Worm (Caenorhabditis elegans): ENCODE data around the gene F40F12.3.

Gene F40F12.3

ce11 chrIII:9922874-9923273 lies 2.2 kb upstream of the F40F12.3 start, which contains the start of gene cbp-2:
Gene cbp-2, plus strand, starts transcription at chrIII:9923174.
- TF ChIP-seq hmbx-1 (tag; optimal IDR thresholded peaks at IDR 0.05) = no peak
- TF ChIP-seq aly-1 (tag; optimal IDR thresholded peaks at IDR 0.05) = no peak
- no peak for TF ChIP-seq ceh-13 (GFP tag; optimal IDR thresholded peaks at IDR 0.05)
- TF ChIP-seq flt-1 (GFP tag; IDR thresholded peaks at IDR 0.05) = no peak
- TF ChIP-seq B0310.2 (tag; optimal IDR thresholded peaks at IDR 0.05) = no peak
- no peak for TF ChIP-seq tra-4 (tag; optimal IDR thresholded peaks at IDR 0.05)
- TF ChIP-seq ets-7 (tag; optimal IDR thresholded peaks at IDR 0.05) = no peak
- no peak for TF ChIP-seq hnd-1 (tag; optimal IDR thresholded peaks at IDR 0.05)
- no peak for TF ChIP-seq tbx-37 (GFP tag; conservative IDR thresholded peaks at IDR 0.05)
- TF ChIP-seq tbx-11 (GFP tag; IDR thresholded peaks at IDR 0.05) = no peak
- no peak for TF ChIP-seq F13C5.2 (tag; optimal IDR thresholded peaks at IDR 0.05)
- no peak for TF ChIP-seq ama-1 (optimal IDR thresholded peaks at IDR 0.05)
- no peak for TF ChIP-seq scrt-1 (GFP tag; IDR thresholded peaks at IDR 0.05)

DNA sequence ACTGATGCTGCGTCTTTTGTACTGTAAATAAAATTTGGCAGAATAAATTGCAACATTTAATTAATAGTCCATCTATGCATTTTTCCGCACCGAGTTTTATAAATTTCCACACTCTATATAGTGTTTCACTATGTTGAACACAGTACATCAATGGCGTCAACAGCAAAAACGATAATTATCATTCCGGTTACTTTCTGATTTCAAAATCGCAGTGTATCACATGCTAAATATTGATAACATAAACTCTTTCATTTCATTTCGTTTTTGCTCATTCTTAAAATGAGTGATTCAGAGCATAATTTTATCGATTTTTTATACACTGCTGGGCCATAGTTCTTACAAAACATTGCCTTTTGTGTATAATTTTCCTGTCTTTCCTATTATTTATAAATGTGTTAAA lies 1.6 kb upstream of the F40F12.3 start:
- TF ChIP-seq hmbx-1 (tag; optimal IDR thresholded peaks at IDR 0.05) (no peak), B0310.2 (tag; optimal IDR thresholded peaks at IDR 0.05) (no peak), flt-1 (GFP tag; IDR thresholded peaks at IDR 0.05) (no peak), scrt-1 (GFP tag; IDR thresholded peaks at IDR 0.05) (no peak), tbx-11 (GFP tag; IDR thresholded peaks at IDR 0.05) (no peak), aly-1 (tag; optimal IDR thresholded peaks at IDR 0.05) (no peak)

DNA sequence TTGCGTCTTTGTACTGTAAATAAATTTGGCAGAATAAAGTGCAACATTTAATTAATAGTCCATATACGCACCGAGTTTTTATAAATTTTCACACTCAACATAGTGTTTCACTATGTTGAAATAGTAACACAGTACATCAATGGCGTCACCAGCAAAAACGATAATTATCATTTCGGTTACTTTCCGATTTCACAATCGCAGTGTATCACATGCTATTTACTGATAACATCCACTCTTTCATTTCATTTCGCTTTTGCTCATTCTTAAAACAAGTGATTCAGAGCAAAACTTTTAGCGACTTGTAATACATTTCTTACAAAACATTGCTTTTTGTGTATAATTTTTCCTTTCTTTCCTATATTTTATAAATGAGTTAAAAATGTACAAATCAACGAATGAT lies 6.9 kb downstream of the F40F12.3 start, which contains the start of gene cbp-3:
Gene cbp-3, plus strand, starts transcription at position 272 of the 400 bp plus-strand sequence.
- TF ChIP-seq aly-1 (tag; optimal IDR thresholded peaks at IDR 0.05) (no peak), ama-1 (optimal IDR thresholded peaks at IDR 0.05) (no peak), ceh-36 (tag; optimal IDR thresholded peaks at IDR 0.05) (no peak), ets-7 (tag; optimal IDR thresholded peaks at IDR 0.05) (no peak), tbx-37 (GFP tag; conservative IDR thresholded peaks at IDR 0.05) (no peak), pes-1 (GFP tag; IDR thresholded peaks at IDR 0.05) (no peak), hnd-1 (tag; optimal IDR thresholded peaks at IDR 0.05) (no peak), hmg-4 (GFP tag; optimal IDR thresholded peaks at IDR 0.05) (no peak), flt-1 (GFP tag; IDR thresholded peaks at IDR 0.05) (no peak), sea-1 (GFP tag; conservative IDR thresholded peaks at IDR 0.05) (no peak), tbx-11 (GFP tag; IDR thresholded peaks at IDR 0.05) (no peak), B0310.2 (tag; optimal IDR thresholded peaks at IDR 0.05) (no peak), hmbx-1 (tag; optimal IDR thresholded peaks at IDR 0.05) (no peak), F13C5.2 (tag; optimal IDR thresholded peaks at IDR 0.05) (no peak), ceh-13 (GFP tag; optimal IDR thresholded peaks at IDR 0.05) (no peak), tra-4 (tag; optimal IDR thresholded peaks at IDR 0.05) (no peak), scrt-1 (GFP tag; IDR thresholded peaks at IDR 0.05) (no peak)

DNA sequence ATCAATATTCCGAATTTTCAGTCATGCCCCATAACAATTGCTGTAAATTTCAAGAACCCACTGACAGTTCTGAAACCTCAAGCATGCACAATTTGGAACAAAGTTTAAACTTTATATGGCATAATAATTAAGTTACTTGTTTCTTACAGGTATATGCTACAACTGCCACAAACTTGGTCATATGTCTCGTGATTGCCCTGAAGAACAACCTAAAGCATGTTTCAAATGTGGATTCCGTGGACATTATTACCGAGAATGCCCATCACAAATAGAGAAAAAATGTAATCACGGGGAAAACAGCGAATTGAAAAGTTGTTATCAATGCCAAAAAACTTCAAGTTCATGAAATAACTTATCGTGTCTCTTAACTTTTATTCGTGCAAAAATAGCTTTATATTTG lies 7.7 kb downstream of the F40F12.3 start:
- TF ChIP-seq ceh-13 (GFP tag; optimal IDR thresholded peaks at IDR 0.05) (no peak), ceh-36 (tag; optimal IDR thresholded peaks at IDR 0.05) (no peak)

- no peak for TF ChIP-seq tbx-11 (GFP tag; IDR thresholded peaks at IDR 0.05)
- TF ChIP-seq ama-1 (optimal IDR thresholded peaks at IDR 0.05) = no peak
- TF ChIP-seq aly-1 (tag; optimal IDR thresholded peaks at IDR 0.05) = no peak
- no peak for TF ChIP-seq scrt-1 (GFP tag; IDR thresholded peaks at IDR 0.05)
- TF ChIP-seq hmg-4 (GFP tag; optimal IDR thresholded peaks at IDR 0.05) = no peak
- TF ChIP-seq tbx-37 (GFP tag; conservative IDR thresholded peaks at IDR 0.05) = no peak
- no peak for TF ChIP-seq F13C5.2 (tag; optimal IDR thresholded peaks at IDR 0.05)
- TF ChIP-seq sea-1 (GFP tag; conservative IDR thresholded peaks at IDR 0.05) = no peak
- TF ChIP-seq B0310.2 (tag; optimal IDR thresholded peaks at IDR 0.05) = no peak
- TF ChIP-seq ceh-13 (GFP tag; optimal IDR thresholded peaks at IDR 0.05) = no peak
- TF ChIP-seq flt-1 (GFP tag; IDR thresholded peaks at IDR 0.05) = no peak
- TF ChIP-seq hmbx-1 (tag; optimal IDR thresholded peaks at IDR 0.05) = no peak
- no peak for TF ChIP-seq pes-1 (GFP tag; IDR thresholded peaks at IDR 0.05)
- no peak for TF ChIP-seq ceh-36 (tag; optimal IDR thresholded peaks at IDR 0.05)
- TF ChIP-seq tra-4 (tag; optimal IDR thresholded peaks at IDR 0.05) = no peak
- no peak for TF ChIP-seq ets-7 (tag; optimal IDR thresholded peaks at IDR 0.05)
- no peak for TF ChIP-seq hnd-1 (tag; optimal IDR thresholded peaks at IDR 0.05)
Observed at ce11 chrIII:9912501-9912900, 8.2 kb downstream of the F40F12.3 start.

ce11 chrIII:9910608-9911479 lies 9.8 kb downstream of the F40F12.3 start, which contains the start of the genes cyld-1 and F40F12.9:
Gene cyld-1, minus strand, starts transcription at chrIII:9910658.
Gene F40F12.9, plus strand, starts transcription at chrIII:9911328.
- TF ChIP-seq flt-1 (GFP tag; IDR thresholded peaks at IDR 0.05) (no peak), tra-4 (tag; optimal IDR thresholded peaks at IDR 0.05) (no peak), hmg-4 (GFP tag; optimal IDR thresholded peaks at IDR 0.05) (no peak), ceh-13 (GFP tag; optimal IDR thresholded peaks at IDR 0.05) (no peak), sea-1 (GFP tag; conservative IDR thresholded peaks at IDR 0.05) (no peak)

- no peak for TF ChIP-seq ceh-36 (tag; optimal IDR thresholded peaks at IDR 0.05)
- no peak for TF ChIP-seq pes-1 (GFP tag; IDR thresholded peaks at IDR 0.05)
- no peak for TF ChIP-seq ama-1 (optimal IDR thresholded peaks at IDR 0.05)
- TF ChIP-seq ets-7 (tag; optimal IDR thresholded peaks at IDR 0.05) = no peak
- no peak for TF ChIP-seq ceh-13 (GFP tag; optimal IDR thresholded peaks at IDR 0.05)
- TF ChIP-seq tbx-11 (GFP tag; IDR thresholded peaks at IDR 0.05) = no peak
- TF ChIP-seq tra-4 (tag; optimal IDR thresholded peaks at IDR 0.05) = no peak
- TF ChIP-seq B0310.2 (tag; optimal IDR thresholded peaks at IDR 0.05) = no peak
Observed at ce11 chrIII:9908769-9909168, 11.9 kb downstream of the F40F12.3 start.

- TF ChIP-seq hmbx-1 (tag; optimal IDR thresholded peaks at IDR 0.05) = no peak
Observed at ce11 chrIII:9907574-9907973, 13.1 kb downstream of the F40F12.3 start.
